Worm (Caenorhabditis elegans) whole organism, L1 larva: ENCODE results near the gene srd-26.
"Not testable (repeated sequence)": the region's sequence is repeated elsewhere in the genome, so short reads cannot be mapped to it uniquely, and the experiment has no call there.

ENCODE experiments used
- C04F5.9 ChIP-seq: sonication (generic microtip); optimal IDR thresholded peaks from 2 replicates; lab custom pipeline; 2016; ENCODE audit warnings: missing genetic modification characterization, missing compliant biosample characterization
- C16A3.4 ChIP-seq: fragments of 150-350 bp; optimal IDR thresholded peaks from 2 replicates; lab custom pipeline; 2014; ENCODE audit warnings: missing biosample characterization, missing genetic modification characterization
- C34B4.2 ChIP-seq: sonication (generic microtip); optimal IDR thresholded peaks from 2 replicates; lab custom pipeline; 2017; ENCODE audit warnings: mild to moderate bottlenecking, missing genetic modification characterization, missing compliant biosample characterization
- F16B12.6 ChIP-seq: fragments of 150-350 bp; optimal IDR thresholded peaks from 2 replicates; lab custom pipeline; 2014; ENCODE audit warnings: missing biosample characterization, missing genetic modification characterization
- Y116A8C.19 ChIP-seq: sonication (generic microtip); optimal IDR thresholded peaks from 2 replicates; lab custom pipeline; 2016; ENCODE audit warnings: missing compliant biosample characterization, missing genetic modification characterization, borderline replicate concordance
- aly-2 ChIP-seq: fragments of 150-350 bp; optimal IDR thresholded peaks from 2 replicates; lab custom pipeline; 2014; ENCODE audit warnings: missing biosample characterization, missing genetic modification characterization
- blmp-1 ChIP-seq: fragments of 150-350 bp; optimal IDR thresholded peaks from 2 replicates; lab custom pipeline; 2014; ENCODE audit warnings: missing biosample characterization, missing genetic modification characterization
- ceh-63 ChIP-seq: fragments of 200-800 bp; sonication (Bioruptor generic); optimal IDR thresholded peaks from 2 replicates; lab custom pipeline; 2018; ENCODE audit warnings: mild to moderate bottlenecking, missing genetic modification characterization, missing compliant biosample characterization
- ceh-8 ChIP-seq: fragments of 200-800 bp; sonication (Bioruptor generic); optimal IDR thresholded peaks from 2 replicates; lab custom pipeline; 2018; ENCODE audit warnings: mild to moderate bottlenecking, missing genetic modification characterization, moderate library complexity, missing compliant biosample characterization
- ceh-82 ChIP-seq, 3 experiments: fragments of 150-350 bp in 1 of 3; sonication (generic microtip) in 2 of 3; optimal IDR thresholded peaks; 2 replicates each; lab custom pipeline; 2014 to 2017; ENCODE audit warnings: missing biosample characterization in 3 of 3, missing genetic modification characterization in 3 of 3
- ceh-88 ChIP-seq: fragments of 200-800 bp; sonication (Bioruptor generic); IDR thresholded peaks from 2 replicates; pipeline ENCODE4 v1.3.6; 2022; ENCODE audit warnings: missing genetic modification characterization, missing compliant biosample characterization
- ceh-90 ChIP-seq: sonication (generic microtip); optimal IDR thresholded peaks from 2 replicates; lab custom pipeline; 2016; ENCODE audit warnings: missing genetic modification characterization, missing compliant biosample characterization
- efl-1 ChIP-seq, 4 experiments: fragments of 150-350 bp; optimal IDR thresholded peaks in 3 of 4; peaks in 1 of 4; 1 replicate in 1 of 4; 2 replicates in 3 of 4; lab custom pipeline; 2014; ENCODE audit warnings: missing biosample characterization in 2 of 4, missing genetic modification characterization in 2 of 4, missing genetic modification reagents in 2 of 4
- efl-3 ChIP-seq: fragments of 200-800 bp; sonication (Bioruptor generic); optimal IDR thresholded peaks from 2 replicates; lab custom pipeline; 2018; ENCODE audit warnings: mild to moderate bottlenecking, missing genetic modification characterization, missing compliant biosample characterization
- egl-13 ChIP-seq: sonication (generic microtip); optimal IDR thresholded peaks from 2 replicates; lab custom pipeline; 2016; ENCODE audit warnings: missing genotype, missing genetic modification reagents, missing genetic modification characterization, missing compliant biosample characterization
- ets-5 ChIP-seq: fragments of 200-800 bp; sonication (Bioruptor generic); IDR thresholded peaks from 2 replicates; pipeline ENCODE4 v1.3.6; 2022; ENCODE audit warnings: missing genetic modification characterization, missing compliant biosample characterization
- fkh-10 ChIP-seq: sonication (generic microtip); optimal IDR thresholded peaks from 2 replicates; lab custom pipeline; 2017; ENCODE audit warnings: missing biosample characterization, missing genetic modification reagents, missing genetic modification characterization
- grh-1 ChIP-seq: fragments of 200-800 bp; sonication (Bioruptor generic); IDR thresholded peaks from 2 replicates; pipeline ENCODE4 v1.3.6; 2022; ENCODE audit warnings: missing genetic modification reagents, missing genetic modification characterization, missing compliant biosample characterization
- hlh-4 ChIP-seq: sonication (generic microtip); optimal IDR thresholded peaks from 2 replicates; lab custom pipeline; 2016; ENCODE audit warnings: mild to moderate bottlenecking, missing genetic modification characterization, missing compliant biosample characterization
- irx-1 ChIP-seq: sonication (generic microtip); optimal IDR thresholded peaks from 2 replicates; lab custom pipeline; 2016; ENCODE audit warnings: missing genetic modification characterization, missing compliant biosample characterization
- isw-1 ChIP-seq: fragments of 200-800 bp; sonication (Bioruptor generic); IDR thresholded peaks from 2 replicates; pipeline ENCODE4 v1.3.6; 2022; ENCODE audit warnings: missing genetic modification characterization, missing compliant biosample characterization
- jun-1 ChIP-seq: fragments of 150-350 bp; optimal IDR thresholded peaks from 2 replicates; lab custom pipeline; 2014; ENCODE audit warnings: missing biosample characterization, missing genetic modification reagents, missing genetic modification characterization
- lin-13 ChIP-seq: fragments of 150-350 bp; optimal IDR thresholded peaks from 2 replicates; lab custom pipeline; 2014; ENCODE audit warnings: missing biosample characterization, missing genetic modification reagents, missing genetic modification characterization
- lin-14 ChIP-seq: fragments of 200-800 bp; sonication (Bioruptor generic); optimal IDR thresholded peaks from 2 replicates; lab custom pipeline; 2018; ENCODE audit warnings: mild to moderate bottlenecking, missing genetic modification characterization, moderate library complexity, missing compliant biosample characterization
- lin-15B ChIP-seq: fragments of 150-350 bp; sonication (generic microtip); optimal IDR thresholded peaks from 3 replicates; lab custom pipeline; 2014; ENCODE audit warnings: missing biosample characterization, missing genetic modification characterization
- lin-35 ChIP-seq, 2 experiments: fragments of 150-350 bp; optimal IDR thresholded peaks; 2 replicates each; lab custom pipeline; 2014; ENCODE audit warnings: missing biosample characterization in 2 of 2, missing genetic modification characterization in 2 of 2, missing genetic modification reagents in 2 of 2
- nhr-19 ChIP-seq: fragments of 200-800 bp; sonication (Bioruptor generic); conservative IDR thresholded peaks from 2 replicates; pipeline ENCODE4 v1.3.6; 2022; ENCODE audit warnings: missing genetic modification characterization, missing compliant biosample characterization
- nhr-237 ChIP-seq: fragments of 150-350 bp; optimal IDR thresholded peaks from 2 replicates; lab custom pipeline; 2014; ENCODE audit warnings: missing biosample characterization, missing genetic modification characterization
- nhr-47 ChIP-seq: sonication (generic microtip); optimal IDR thresholded peaks from 2 replicates; lab custom pipeline; 2016; ENCODE audit warnings: mild to moderate bottlenecking, missing genetic modification characterization, moderate library complexity, missing compliant biosample characterization
- nhr-71 ChIP-seq: sonication (generic microtip); optimal IDR thresholded peaks from 2 replicates; lab custom pipeline; 2016; ENCODE audit warnings: mild to moderate bottlenecking, missing genetic modification characterization, moderate library complexity, missing compliant biosample characterization
- nhr-76 ChIP-seq: sonication (generic microtip); optimal IDR thresholded peaks from 2 replicates; lab custom pipeline; 2017; ENCODE audit warnings: missing biosample characterization, missing genetic modification characterization
- nhr-85 ChIP-seq: sonication (generic microtip); peaks from one replicate; lab custom pipeline; 2016; ENCODE audit warnings: missing genetic modification characterization, inconsistent platforms, missing compliant biosample characterization
- nhr-90 ChIP-seq: sonication (generic microtip); optimal IDR thresholded peaks from 2 replicates; lab custom pipeline; 2016; ENCODE audit warnings: mild to moderate bottlenecking, missing genetic modification characterization, missing compliant biosample characterization; ENCODE audit not compliant: poor library complexity
- rnt-1 ChIP-seq: sonication (generic microtip); optimal IDR thresholded peaks from 2 replicates; lab custom pipeline; 2016; ENCODE audit warnings: mild to moderate bottlenecking, missing genetic modification characterization, moderate library complexity, missing compliant biosample characterization
- snpc-4 ChIP-seq: fragments of 150-350 bp; optimal IDR thresholded peaks from 2 replicates; lab custom pipeline; 2014; ENCODE audit warnings: missing biosample characterization, missing genetic modification characterization
- sox-4 ChIP-seq: sonication (generic microtip); optimal IDR thresholded peaks from 2 replicates; lab custom pipeline; 2016; ENCODE audit warnings: missing genetic modification characterization, missing compliant biosample characterization
- sptf-1 ChIP-seq: fragments of 150-350 bp; optimal IDR thresholded peaks from 2 replicates; lab custom pipeline; 2014; ENCODE audit warnings: missing biosample characterization, missing genetic modification characterization
- swsn-7 ChIP-seq: sonication (generic microtip); optimal IDR thresholded peaks from 2 replicates; lab custom pipeline; 2016; ENCODE audit warnings: missing genetic modification characterization, missing compliant biosample characterization
- unc-98 ChIP-seq: fragments of 200-800 bp; sonication (Bioruptor generic); IDR thresholded peaks from 2 replicates; pipeline ENCODE4 v1.3.6; 2022; ENCODE audit warnings: missing genetic modification characterization, missing compliant biosample characterization
- vab-15 ChIP-seq: sonication (generic microtip); optimal IDR thresholded peaks from 2 replicates; lab custom pipeline; 2017; ENCODE audit warnings: missing genotype, mild to moderate bottlenecking, missing genetic modification characterization, missing compliant biosample characterization
- zag-1 ChIP-seq: fragments of 150-350 bp; optimal IDR thresholded peaks from 2 replicates; lab custom pipeline; 2014; ENCODE audit warnings: missing biosample characterization, missing genetic modification characterization
- ztf-11 ChIP-seq, 2 experiments: sonication (generic microtip); optimal IDR thresholded peaks; 2 replicates each; lab custom pipeline; 2016 to 2017; ENCODE audit warnings: missing genetic modification characterization in 2 of 2, missing biosample characterization in 1 of 2, missing compliant biosample characterization in 1 of 2

Gene srd-26

ce11 chrV:14162959-14163548 is at the start of gene srd-26:
Gene srd-26 (minus strand): TSS chrV:14163009.
- TF ChIP-seq aly-2 (tag; lab: Kevin White, UChicago) (no peak), vab-15 (tag; lab: Kevin White, UChicago) (no peak), C34B4.2 (tag; lab: Kevin White, UChicago) (no peak), efl-3 (GFP tag; lab: Kevin White, UChicago) (no peak), irx-1 (tag; lab: Kevin White, UChicago) (no peak), snpc-4 (tag; lab: Kevin White, UChicago) (no peak), nhr-47 (tag; lab: Kevin White, UChicago) (no peak), ceh-90 (no peak), C04F5.9 (no peak), lin-15B (no peak), unc-98 (GFP tag; lab: Robert Waterston, UW) (no peak), lin-35 (GFP tag; optimal IDR thresholded peaks at IDR 0.05; lab: Kevin White, UChicago) (no peak), sptf-1 (tag; lab: Kevin White, UChicago) (no peak), nhr-237 (tag; lab: Kevin White, UChicago) (no peak)

ce11 chrV:14210743-14211142 is 47.9 kb upstream of the srd-26 start, which contains the start of gene str-230:
Gene str-230 (minus strand): TSS chrV:14210843.
- TF ChIP-seq swsn-7 (tag; lab: Kevin White, UChicago) (no peak), hlh-4 (tag; lab: Kevin White, UChicago) (peak; percentile 38), nhr-71 (peak; percentile 24), nhr-47 (tag; lab: Kevin White, UChicago) (peak; percentile 30)

- TF ChIP-seq snpc-4 (tag; lab: Kevin White, UChicago); nhr-90 (tag; lab: Kevin White, UChicago); Y116A8C.19: not testable (repeated sequence)
Observed at ce11 chrV:14205214-14205613, 42.4 kb upstream of the srd-26 start, which contains the start of gene T16A9.3. Gene T16A9.3 (plus strand): TSS chrV:14205514.

- TF ChIP-seq nhr-19 (GFP tag; lab: Robert Waterston, UW) (peak; percentile 68), grh-1 (GFP tag; lab: Robert Waterston, UW) (peak; percentile 59)
Observed at ce11 chrV:14203809-14204208, 41.0 kb upstream of the srd-26 start.

ce11 chrV:14200086-14200485 is 37.3 kb upstream of the srd-26 start:
- peak; percentile 85 for TF ChIP-seq jun-1 (tag; lab: Kevin White, UChicago)
- peak in 1 of 2 experiments; percentile 58 for TF ChIP-seq ztf-11 (tag; optimal IDR thresholded peaks at IDR 0.05; lab: Kevin White, UChicago)
- TF ChIP-seq sox-4 = no peak
- TF ChIP-seq fkh-10 (GFP tag; lab: Kevin White, UChicago) = peak; percentile 0
- TF ChIP-seq lin-35 (GFP tag; optimal IDR thresholded peaks at IDR 0.05; lab: Kevin White, UChicago) = peak; percentile 74 to 87
- no peak for TF ChIP-seq ets-5 (GFP tag; lab: Robert Waterston, UW)
- peak; percentile 79 for TF ChIP-seq blmp-1 (tag; lab: Kevin White, UChicago)
- TF ChIP-seq nhr-76 (tag; lab: Kevin White, UChicago) = no peak
- TF ChIP-seq isw-1 (GFP tag; lab: Robert Waterston, UW) = peak; percentile 84
- TF ChIP-seq lin-13 (GFP tag; lab: Kevin White, UChicago) = peak; percentile 87
- TF ChIP-seq nhr-19 (GFP tag; lab: Robert Waterston, UW) = peak; percentile 90
- TF ChIP-seq swsn-7 (tag; lab: Kevin White, UChicago) = peak; percentile 91
- TF ChIP-seq C16A3.4 (tag; lab: Kevin White, UChicago) = peak; percentile 91
- no peak for TF ChIP-seq ceh-63 (GFP tag; lab: Kevin White, UChicago)
- peak; percentile 34 for TF ChIP-seq ceh-8 (GFP tag; lab: Kevin White, UChicago)
- TF ChIP-seq nhr-237 (tag; lab: Kevin White, UChicago) = peak; percentile 93
- TF ChIP-seq nhr-85 (tag; lab: Kevin White, UChicago) = peak; percentile 91
- TF ChIP-seq ceh-82 (tag; optimal IDR thresholded peaks at IDR 0.05; lab: Kevin White, UChicago) = peak; percentile 84 to 93 (median 90)
- TF ChIP-seq egl-13 = peak; percentile 68
- peak; percentile 88 for TF ChIP-seq rnt-1
- peak; percentile 21 for TF ChIP-seq F16B12.6 (tag; lab: Kevin White, UChicago)
- no peak for TF ChIP-seq sptf-1 (tag; lab: Kevin White, UChicago)
- TF ChIP-seq lin-14 (GFP tag; lab: Kevin White, UChicago) = peak; percentile 99
- TF ChIP-seq ceh-88 (GFP tag; lab: Robert Waterston, UW) = peak; percentile 51; the same call in 1 of the 2 replicates
- TF ChIP-seq snpc-4 (tag; lab: Kevin White, UChicago) = peak; percentile 87
- TF ChIP-seq zag-1 (tag; lab: Kevin White, UChicago) = no peak
- TF ChIP-seq hlh-4 (tag; lab: Kevin White, UChicago) = no peak
- peak; percentile 78 to 86 for TF ChIP-seq efl-1 (optimal IDR thresholded peaks at IDR 0.05; lab: Kevin White, UChicago)
- peak; percentile 59 to 95 for TF ChIP-seq efl-1 (GFP tag; optimal IDR thresholded peaks at IDR 0.05 in 1 of 2; lab: Kevin White, UChicago)
